Fruit fly (Drosophila melanogaster): ENCODE results near the gene CG11841.

- TF ChIP-seq ttk (optimal IDR thresholded peaks at IDR 0.05) (no peak), h (optimal IDR thresholded peaks at IDR 0.05) (no peak)
Measured at dm6 chr3R:29064682-29065100, 13.8 kb downstream of the CG11841 start.

Data from Kc167 (cell line).